Fruit fly (Drosophila melanogaster) whole organism, embryonic: ENCODE measurements around the gene CG34293.

Source experiments
- Awh ChIP-seq: fragments of 200-800 bp; sonication (Bioruptor generic); IDR thresholded peaks from 2 replicates; pipeline ENCODE4, ENCODE4 v1.3.6; 2022; ENCODE audit warnings: missing biosample characterization, missing genetic modification characterization
- Bgb ChIP-seq: fragments of 200-800 bp; sonication (Bioruptor generic); IDR thresholded peaks from 2 replicates; pipeline ENCODE4 v1.3.6; 2022; ENCODE audit warnings: missing biosample characterization, missing genetic modification characterization; ENCODE audit not compliant: partially characterized antibody
- CG11398 ChIP-seq: fragments of 200-800 bp; sonication (Bioruptor generic); optimal IDR thresholded peaks from 2 replicates; lab custom pipeline; 2016; ENCODE audit warnings: missing biosample characterization, missing genetic modification characterization
- CG12391 ChIP-seq: fragments of 200-800 bp; sonication (Bioruptor generic); optimal IDR thresholded peaks from 3 replicates; lab custom pipeline; 2018; ENCODE audit warnings: missing biosample characterization, mild to moderate bottlenecking, missing genetic modification characterization, moderate library complexity
- CG13894 ChIP-seq: fragments of 200-800 bp; sonication (Bioruptor generic); optimal IDR thresholded peaks from 3 replicates; lab custom pipeline; 2018; ENCODE audit warnings: missing biosample characterization, mild to moderate bottlenecking, missing genetic modification characterization, moderate library complexity
- CG16813 ChIP-seq: fragments of 200-800 bp; sonication (Bioruptor generic); IDR thresholded peaks from 3 replicates; pipeline ENCODE4 v1.3.6; 2022; ENCODE audit warnings: missing biosample characterization, missing genetic modification characterization; ENCODE audit not compliant: partially characterized antibody
- CG17568 ChIP-seq: fragments of 200-800 bp; sonication (Bioruptor generic); optimal IDR thresholded peaks from 2 replicates; lab custom pipeline; 2018; ENCODE audit warnings: missing biosample characterization, mild to moderate bottlenecking, missing genetic modification characterization, moderate library complexity
- CG17802 ChIP-seq: fragments of 200-800 bp; sonication (Bioruptor generic); optimal IDR thresholded peaks from 2 replicates; lab custom pipeline; 2018; ENCODE audit warnings: missing biosample characterization, mild to moderate bottlenecking, missing genetic modification characterization, moderate library complexity
- CG17912 ChIP-seq: fragments of 200-800 bp; sonication (Bioruptor generic); optimal IDR thresholded peaks from 2 replicates; lab custom pipeline; 2018; ENCODE audit warnings: missing biosample characterization, mild to moderate bottlenecking, missing genetic modification characterization
- CG18764 ChIP-seq: fragments of 200-800 bp; sonication (Bioruptor generic); optimal IDR thresholded peaks from 3 replicates; lab custom pipeline; 2016; ENCODE audit warnings: missing biosample characterization, missing genetic modification characterization
- CG2199 ChIP-seq: fragments of 200-800 bp; sonication (Bioruptor generic); IDR thresholded peaks from 3 replicates; pipeline ENCODE4 v1.3.6; 2022; ENCODE audit warnings: missing biosample characterization, missing genetic modification characterization
- CG2678 ChIP-seq: fragments of 200-800 bp; sonication (Bioruptor generic); optimal IDR thresholded peaks from 3 replicates; lab custom pipeline; 2019; ENCODE audit warnings: missing biosample characterization, mild to moderate bottlenecking, missing genetic modification characterization, moderate library complexity
- CG30020 ChIP-seq: fragments of 200-800 bp; optimal IDR thresholded peaks from 2 replicates; lab custom pipeline; 2019; ENCODE audit warnings: missing biosample characterization, mild to moderate bottlenecking, missing genetic modification characterization, moderate library complexity
- CG32532 ChIP-seq: fragments of 200-800 bp; sonication (Bioruptor generic); IDR thresholded peaks from 2 replicates; pipeline ENCODE4 v1.3.6; 2022; ENCODE audit warnings: missing biosample characterization, missing genetic modification characterization
- CG3995 ChIP-seq: fragments of 200-800 bp; sonication (Bioruptor generic); optimal IDR thresholded peaks from 3 replicates; lab custom pipeline; 2016; ENCODE audit warnings: missing biosample characterization, missing genetic modification characterization
- CG42726 ChIP-seq: fragments of 200-800 bp; sonication (Bioruptor generic); IDR thresholded peaks from 2 replicates; pipeline ENCODE4 v1.3.6; 2022; ENCODE audit warnings: missing biosample characterization, missing genetic modification characterization; ENCODE audit not compliant: partially characterized antibody
- CG4404 ChIP-seq: fragments of 200-800 bp; sonication (Bioruptor generic); IDR thresholded peaks from 2 replicates; pipeline ENCODE4 v1.3.6; 2022; ENCODE audit warnings: missing biosample characterization, missing genetic modification characterization
- CG6654 ChIP-seq: fragments of 200-800 bp; sonication (Bioruptor generic); optimal IDR thresholded peaks from 2 replicates; lab custom pipeline; 2017; ENCODE audit warnings: missing biosample characterization, mild to moderate bottlenecking, missing genetic modification characterization
- CG6791 ChIP-seq: fragments of 200-800 bp; sonication (Bioruptor generic); IDR thresholded peaks from 3 replicates; pipeline ENCODE4 v1.3.6; 2022; ENCODE audit warnings: missing biosample characterization, missing genetic modification characterization; ENCODE audit not compliant: partially characterized antibody
- CG9609 ChIP-seq: fragments of 200-800 bp; sonication (Bioruptor generic); optimal IDR thresholded peaks from 3 replicates; lab custom pipeline; 2016; ENCODE audit warnings: missing biosample characterization, missing genetic modification characterization
- Dp ChIP-seq: fragments of 200-800 bp; sonication (Bioruptor generic); optimal IDR thresholded peaks from 2 replicates; lab custom pipeline; 2018; ENCODE audit warnings: missing biosample characterization, mild to moderate bottlenecking, missing genetic modification characterization, moderate library complexity
- E2f1 ChIP-seq: fragments of 200-800 bp; sonication (Bioruptor generic); IDR thresholded peaks from 2 replicates; pipeline ENCODE4 v1.3.6; 2022; ENCODE audit warnings: missing biosample characterization, missing genetic modification characterization
- Gug ChIP-seq: fragments of 200-800 bp; sonication (Bioruptor generic); IDR thresholded peaks from 4 replicates; pipeline ENCODE4 v1.3.6; 2022; ENCODE audit warnings: missing biosample characterization, missing genetic modification characterization
- Mes4 ChIP-seq: fragments of 200-800 bp; sonication (Bioruptor generic); optimal IDR thresholded peaks from 2 replicates; lab custom pipeline; 2016; ENCODE audit warnings: missing biosample characterization, missing genetic modification characterization
- NC2β ChIP-seq: fragments of 200-800 bp; sonication (Bioruptor generic); optimal IDR thresholded peaks from 2 replicates; lab custom pipeline; 2016; ENCODE audit warnings: missing biosample characterization, missing genetic modification characterization
- Nf-YB ChIP-seq: fragments of 200-800 bp; sonication (Bioruptor generic); optimal IDR thresholded peaks from 3 replicates; lab custom pipeline; 2019; ENCODE audit warnings: missing biosample characterization, mild to moderate bottlenecking, missing genetic modification characterization, moderate library complexity
- Rfx ChIP-seq: fragments of 200-800 bp; sonication (Bioruptor generic); IDR thresholded peaks from 2 replicates; pipeline ENCODE4 v1.3.6; 2022; ENCODE audit warnings: missing biosample characterization, missing genetic modification characterization
- Ssrp ChIP-seq: fragments of 200-800 bp; sonication (Bioruptor generic); optimal IDR thresholded peaks from 2 replicates; lab custom pipeline; 2018; ENCODE audit warnings: missing biosample characterization, mild to moderate bottlenecking, missing genetic modification characterization, moderate library complexity
- Trl ChIP-seq, 3 experiments: fragments of >200 bp in 2 of 3; fragments of 200-800 bp in 1 of 3; sonication (Bioruptor generic) in 1 of 3; optimal IDR thresholded peaks; 2 replicates in 1 of 3; 3 replicates in 2 of 3; lab custom pipeline; 2016 to 2017; ENCODE audit warnings: missing biosample characterization in 1 of 3, missing genetic modification characterization in 1 of 3
- bab2 ChIP-seq: fragments of 200-800 bp; sonication (Bioruptor generic); optimal IDR thresholded peaks from 2 replicates; lab custom pipeline; 2016; ENCODE audit warnings: missing biosample characterization, missing genetic modification characterization
- bbx ChIP-seq: fragments of 200-800 bp; sonication (Bioruptor generic); IDR thresholded peaks from 2 replicates; pipeline ENCODE4 v1.3.6; 2022; ENCODE audit warnings: missing biosample characterization, missing genetic modification characterization; ENCODE audit not compliant: partially characterized antibody
- dimm ChIP-seq: fragments of 200-800 bp; sonication (Bioruptor generic); IDR thresholded peaks from 2 replicates; pipeline ENCODE4 v1.3.6; 2022; ENCODE audit warnings: missing biosample characterization, missing genetic modification characterization
- eve ChIP-seq, 2 experiments: fragments of >200 bp; optimal IDR thresholded peaks; 2 replicates each; lab custom pipeline; 2017; ENCODE audit warnings: missing biosample characterization in 2 of 2, missing genetic modification characterization in 2 of 2
- fd64A ChIP-seq: fragments of 200-800 bp; sonication (Bioruptor generic); optimal IDR thresholded peaks from 3 replicates; lab custom pipeline; 2018; ENCODE audit warnings: missing biosample characterization, mild to moderate bottlenecking, missing genetic modification characterization
- gem ChIP-seq: fragments of 200-800 bp; sonication (Bioruptor generic); optimal IDR thresholded peaks from 2 replicates; lab custom pipeline; 2019; ENCODE audit warnings: missing biosample characterization, mild to moderate bottlenecking, missing genetic modification characterization, moderate library complexity
- grau ChIP-seq: fragments of 200-800 bp; optimal IDR thresholded peaks from 3 replicates; lab custom pipeline; 2019; ENCODE audit warnings: missing biosample characterization, mild to moderate bottlenecking, missing genetic modification characterization, moderate library complexity
- inv ChIP-seq: fragments of 200-800 bp; sonication (Bioruptor generic); IDR thresholded peaks from 2 replicates; pipeline ENCODE4 v1.3.6; 2022; ENCODE audit warnings: missing biosample characterization, missing genetic modification characterization; ENCODE audit not compliant: partially characterized antibody
- kni ChIP-seq: fragments of 200-800 bp; sonication (Bioruptor generic); optimal IDR thresholded peaks from 3 replicates; lab custom pipeline; 2017; ENCODE audit warnings: mild to moderate bottlenecking, missing biosample characterization, missing genetic modification reagents, missing genetic modification characterization
- lab ChIP-seq: fragments of 200-800 bp; sonication (Bioruptor generic); optimal IDR thresholded peaks from 3 replicates; lab custom pipeline; 2017; ENCODE audit warnings: missing biosample characterization, missing genetic modification characterization, mild to moderate bottlenecking, moderate library complexity, missing genetic modification reagents
- lov ChIP-seq, 2 experiments: fragments of 200-800 bp in 1 of 2; fragments of >200 bp in 1 of 2; sonication (Bioruptor generic) in 1 of 2; IDR thresholded peaks in 1 of 2; optimal IDR thresholded peaks in 1 of 2; 2 replicates in 1 of 2; 3 replicates in 1 of 2; pipeline versions ENCODE4 v1.3.6 to Lab custom; 2017 to 2022; ENCODE audit warnings: missing biosample characterization in 1 of 2, missing genetic modification characterization in 1 of 2
- mam ChIP-seq: fragments of 200-800 bp; sonication (Bioruptor generic); optimal IDR thresholded peaks from 3 replicates; lab custom pipeline; 2016; ENCODE audit warnings: missing biosample characterization, missing genetic modification characterization
- odd ChIP-seq: fragments of 200-800 bp; sonication (Bioruptor generic); optimal IDR thresholded peaks from 2 replicates; lab custom pipeline; 2017; ENCODE audit warnings: missing biosample characterization, mild to moderate bottlenecking, missing genetic modification characterization
- pb ChIP-seq: fragments of 200-800 bp; sonication (Bioruptor generic); optimal IDR thresholded peaks from 3 replicates; lab custom pipeline; 2016; ENCODE audit warnings: missing biosample characterization, missing genetic modification characterization
- peb ChIP-seq: fragments of 200-800 bp; sonication (Bioruptor generic); IDR thresholded peaks from 2 replicates; pipeline ENCODE4 v1.3.6; 2022; ENCODE audit warnings: missing biosample characterization, missing genetic modification characterization
- phol ChIP-seq: fragments of 200-800 bp; sonication (Bioruptor generic); optimal IDR thresholded peaks from 3 replicates; lab custom pipeline; 2018; ENCODE audit warnings: missing biosample characterization, mild to moderate bottlenecking, missing genetic modification characterization, moderate library complexity
- slbo ChIP-seq: fragments of 200-800 bp; sonication (Bioruptor generic); IDR thresholded peaks from 2 replicates; pipeline ENCODE4 v1.3.6; 2022; ENCODE audit warnings: missing biosample characterization, missing genetic modification characterization
- sr ChIP-seq: fragments of 200-800 bp; sonication (Bioruptor generic); IDR thresholded peaks from 3 replicates; pipeline ENCODE4 v1.3.6; 2022; ENCODE audit warnings: missing biosample characterization, missing genetic modification characterization
- tap ChIP-seq: fragments of 200-800 bp; optimal IDR thresholded peaks from 3 replicates; lab custom pipeline; 2019; ENCODE audit warnings: missing biosample characterization, mild to moderate bottlenecking, missing genetic modification characterization, moderate library complexity
- tx ChIP-seq: fragments of 200-800 bp; sonication (Bioruptor generic); optimal IDR thresholded peaks from 2 replicates; lab custom pipeline; 2016; ENCODE audit warnings: missing biosample characterization, missing genetic modification characterization
- wek ChIP-seq: fragments of 200-800 bp; sonication (Bioruptor generic); optimal IDR thresholded peaks from 3 replicates; lab custom pipeline; 2018; ENCODE audit warnings: missing biosample characterization, mild to moderate bottlenecking, missing genetic modification characterization, moderate library complexity

The CG34293 gene

dm6 chr3R:27137914-27138323 lies 27.5 kb downstream of the CG34293 start (continued):
- TF ChIP-seq bbx (no peak), CG32532 (GFP tag; lab: Robert Waterston, UW) (no peak), phol (no peak), CG6791 (GFP tag; lab: Robert Waterston, UW) (no peak), kni (GFP tag; lab: Kevin White, UChicago) (peak; percentile 84), CG6654 (GFP tag; lab: Kevin White, UChicago) (no peak), inv (GFP tag; lab: Robert Waterston, UW) (no peak), CG2678 (peak; percentile 63), CG18764 (GFP tag; lab: Kevin White, UChicago) (peak; percentile 1), Mes4 (GFP tag; lab: Kevin White, UChicago) (peak; percentile 60), wek (GFP tag; lab: Kevin White, UChicago) (peak; percentile 53), mam (no peak), peb (no peak), dimm (GFP tag; lab: Robert Waterston, UW) (no peak), CG3995 (no peak), CG9609 (GFP tag; lab: Kevin White, UChicago) (no peak), CG12391 (tag; lab: Kevin White, UChicago) (peak; percentile 27), CG42726 (GFP tag; lab: Robert Waterston, UW) (no peak), Awh (peak; percentile 11; the same call in 1 of the 2 replicates), lab (peak; percentile 33), CG2199 (GFP tag; lab: Robert Waterston, UW) (peak; percentile 64; the same call in 1 of the 3 replicates), lov (optimal IDR thresholded peaks at IDR 0.05; lab: Kevin White, UChicago) (no peak), lov (GFP tag; IDR thresholded peaks at IDR 0.05; lab: Robert Waterston, UW) (no peak), odd (GFP tag; lab: Kevin White, UChicago) (peak; percentile 63), Ssrp (no peak), Bgb (GFP tag; lab: Robert Waterston, UW) (no peak), grau (tag; lab: Kevin White, UChicago) (no peak), NC2β (GFP tag; lab: Kevin White, UChicago) (no peak), fd64A (GFP tag; lab: Kevin White, UChicago) (peak; percentile 71), bab2 (GFP tag; lab: Kevin White, UChicago) (peak; percentile 16), E2f1 (GFP tag; lab: Robert Waterston, UW) (no peak), CG17568 (GFP tag; lab: Kevin White, UChicago) (no peak), CG13894 (no peak), CG4404 (GFP tag; lab: Robert Waterston, UW) (no peak), tap (tag; lab: Kevin White, UChicago) (no peak), CG16813 (no peak), slbo (GFP tag; lab: Robert Waterston, UW) (no peak), Trl (optimal IDR thresholded peaks at IDR 0.05; lab: Kevin White, UChicago) (no peak), Trl (GFP tag; optimal IDR thresholded peaks at IDR 0.05; lab: Kevin White, UChicago) (peak; percentile 53), gem (tag; lab: Kevin White, UChicago) (peak; percentile 40), sr (GFP tag; lab: Robert Waterston, UW) (no peak), eve (GFP tag; optimal IDR thresholded peaks at IDR 0.05; lab: Kevin White, UChicago) (peak in 1 of 2 experiments; percentile 58), pb (GFP tag; lab: Kevin White, UChicago) (no peak), CG17802 (tag; lab: Kevin White, UChicago) (peak; percentile 6), CG17912 (GFP tag; lab: Kevin White, UChicago) (peak; percentile 59), Dp (GFP tag; lab: Kevin White, UChicago) (no peak), CG30020 (tag; lab: Kevin White, UChicago) (no peak), Gug (GFP tag; lab: Robert Waterston, UW) (no peak), Rfx (GFP tag; lab: Robert Waterston, UW) (no peak), tx (GFP tag; lab: Kevin White, UChicago) (no peak), Nf-YB (GFP tag; lab: Kevin White, UChicago) (no peak), CG11398 (GFP tag; lab: Kevin White, UChicago) (no peak)
